Fruit fly (Drosophila melanogaster) whole organism, embryonic: ENCODE measurements around the gene CG32074.
A peak's percentile ranks its signal among the peaks of the same experiment; 100 is the strongest.

Source experiments
- B-H2 ChIP-seq: fragments of 200-800 bp; sonication (Bioruptor generic); optimal IDR thresholded peaks from 2 replicates; lab custom pipeline; 2018; ENCODE audit warnings: missing biosample characterization, mild to moderate bottlenecking, missing genetic modification characterization
- CG10979 ChIP-seq: fragments of 200-800 bp; sonication (Bioruptor generic); optimal IDR thresholded peaks from 2 replicates; lab custom pipeline; 2018; ENCODE audit warnings: missing biosample characterization, mild to moderate bottlenecking, missing genetic modification characterization, moderate library complexity
- CG11695 ChIP-seq: fragments of 200-800 bp; sonication (Bioruptor generic); IDR thresholded peaks from 3 replicates; pipeline ENCODE4 v1.3.6; 2022; ENCODE audit warnings: missing biosample characterization, missing genetic modification characterization
- CG12236 ChIP-seq: fragments of 200-800 bp; sonication (Bioruptor generic); optimal IDR thresholded peaks from 2 replicates; lab custom pipeline; 2016; ENCODE audit warnings: missing biosample characterization, missing genetic modification characterization
- CG14050 ChIP-seq: fragments of 200-800 bp; sonication (Bioruptor generic); IDR thresholded peaks from 3 replicates; pipeline ENCODE4 v1.3.6; 2022; ENCODE audit warnings: missing biosample characterization, missing genetic modification characterization
- CG16815 ChIP-seq: fragments of 200-800 bp; sonication (Bioruptor generic); optimal IDR thresholded peaks from 3 replicates; lab custom pipeline; 2017; ENCODE audit warnings: missing biosample characterization, mild to moderate bottlenecking, missing genetic modification characterization
- CG16863 ChIP-seq: fragments of 200-800 bp; sonication (Bioruptor generic); optimal IDR thresholded peaks from 3 replicates; lab custom pipeline; 2016; ENCODE audit warnings: missing biosample characterization, missing genetic modification characterization
- CG17802 ChIP-seq: fragments of 200-800 bp; sonication (Bioruptor generic); optimal IDR thresholded peaks from 2 replicates; lab custom pipeline; 2018; ENCODE audit warnings: missing biosample characterization, mild to moderate bottlenecking, missing genetic modification characterization, moderate library complexity
- CG1792 ChIP-seq: fragments of 200-800 bp; sonication (Bioruptor generic); optimal IDR thresholded peaks from 2 replicates; lab custom pipeline; 2016; ENCODE audit warnings: missing biosample characterization, missing genetic modification characterization
- CG18262 ChIP-seq: fragments of 200-800 bp; optimal IDR thresholded peaks from 3 replicates; lab custom pipeline; 2019; ENCODE audit warnings: missing biosample characterization, mild to moderate bottlenecking, missing genetic modification characterization, moderate library complexity
- CG2199 ChIP-seq: fragments of 200-800 bp; sonication (Bioruptor generic); IDR thresholded peaks from 3 replicates; pipeline ENCODE4 v1.3.6; 2022; ENCODE audit warnings: missing biosample characterization, missing genetic modification characterization
- CG2202 ChIP-seq: fragments of 200-800 bp; sonication (Bioruptor generic); optimal IDR thresholded peaks from 2 replicates; lab custom pipeline; 2018; ENCODE audit warnings: missing biosample characterization, mild to moderate bottlenecking, missing genetic modification characterization
- CG4328 ChIP-seq: fragments of 200-800 bp; sonication (Bioruptor generic); optimal IDR thresholded peaks from 3 replicates; lab custom pipeline; 2017; ENCODE audit warnings: missing biosample characterization, missing genetic modification reagents, missing genetic modification characterization
- CG4707 ChIP-seq: fragments of 200-800 bp; sonication (Bioruptor generic); optimal IDR thresholded peaks from 2 replicates; lab custom pipeline; 2018; ENCODE audit warnings: missing biosample characterization, mild to moderate bottlenecking, missing genetic modification characterization, moderate library complexity
- CG4820 ChIP-seq: fragments of 200-800 bp; sonication (Bioruptor generic); optimal IDR thresholded peaks from 3 replicates; lab custom pipeline; 2016; ENCODE audit warnings: missing biosample characterization, missing genetic modification characterization
- CG5953 ChIP-seq: fragments of 200-800 bp; sonication (Bioruptor generic); IDR thresholded peaks from 2 replicates; pipeline ENCODE4 v1.3.6; 2022; ENCODE audit warnings: missing biosample characterization, missing genetic modification characterization
- CG7745 ChIP-seq: fragments of 200-800 bp; sonication (Bioruptor generic); optimal IDR thresholded peaks from 2 replicates; lab custom pipeline; 2018; ENCODE audit warnings: missing biosample characterization, mild to moderate bottlenecking, missing genetic modification characterization, moderate library complexity
- CG7963 ChIP-seq: fragments of 200-800 bp; sonication (Bioruptor generic); IDR thresholded peaks from 3 replicates; pipeline ENCODE4 v1.3.6; 2022; ENCODE audit warnings: missing biosample characterization, missing genetic modification characterization; ENCODE audit not compliant: partially characterized antibody
- CG8388 ChIP-seq: fragments of 200-800 bp; sonication (Bioruptor generic); optimal IDR thresholded peaks from 2 replicates; lab custom pipeline; 2019; ENCODE audit warnings: missing biosample characterization, mild to moderate bottlenecking, missing genetic modification characterization, moderate library complexity
- CG8478 ChIP-seq: fragments of >200 bp; optimal IDR thresholded peaks from 2 replicates; lab custom pipeline; 2018
- CG9932 ChIP-seq: fragments of 200-800 bp; sonication (Bioruptor generic); IDR thresholded peaks from 2 replicates; pipeline ENCODE4 v1.3.6; 2022; ENCODE audit warnings: missing biosample characterization, missing genetic modification characterization
- Drgx ChIP-seq: fragments of 200-800 bp; sonication (Bioruptor generic); IDR thresholded peaks from 2 replicates; pipeline ENCODE4 v1.3.6; 2022; ENCODE audit warnings: missing biosample characterization, missing genetic modification characterization
- Gug ChIP-seq: fragments of 200-800 bp; sonication (Bioruptor generic); IDR thresholded peaks from 4 replicates; pipeline ENCODE4 v1.3.6; 2022; ENCODE audit warnings: missing biosample characterization, missing genetic modification characterization
- HHEX ChIP-seq: fragments of 200-800 bp; sonication (Bioruptor generic); optimal IDR thresholded peaks from 3 replicates; lab custom pipeline; 2017; ENCODE audit warnings: missing biosample characterization, mild to moderate bottlenecking, missing genetic modification characterization, missing genetic modification reagents
- Kr ChIP-seq: fragments of 200-800 bp; sonication (Bioruptor generic); optimal IDR thresholded peaks from 2 replicates; lab custom pipeline; 2017; ENCODE audit warnings: missing biosample characterization, mild to moderate bottlenecking, missing genetic modification characterization
- Myb ChIP-seq: fragments of 200-800 bp; sonication (Bioruptor generic); optimal IDR thresholded peaks from 2 replicates; lab custom pipeline; 2016; ENCODE audit warnings: missing biosample characterization, missing genetic modification characterization
- NfI ChIP-seq: fragments of 200-800 bp; sonication (Bioruptor generic); optimal IDR thresholded peaks from 3 replicates; lab custom pipeline; 2018; ENCODE audit warnings: missing biosample characterization, mild to moderate bottlenecking, missing genetic modification characterization, moderate library complexity
- Sox100B ChIP-seq: fragments of 200-800 bp; sonication (Bioruptor generic); optimal IDR thresholded peaks from 3 replicates; lab custom pipeline; 2018; ENCODE audit warnings: missing biosample characterization, mild to moderate bottlenecking, missing genetic modification characterization
- Sox102F ChIP-seq: fragments of 200-800 bp; sonication (Bioruptor generic); optimal IDR thresholded peaks from 2 replicates; lab custom pipeline; 2018; ENCODE audit warnings: missing biosample characterization, mild to moderate bottlenecking, missing genetic modification characterization, moderate library complexity
- Spps ChIP-seq: fragments of 200-800 bp; sonication (Bioruptor generic); optimal IDR thresholded peaks from 2 replicates; lab custom pipeline; 2018; ENCODE audit warnings: missing biosample characterization, mild to moderate bottlenecking, missing genetic modification characterization
- abd-A ChIP-seq: fragments of 200-800 bp; sonication (Bioruptor generic); optimal IDR thresholded peaks from 3 replicates; lab custom pipeline; 2019; ENCODE audit warnings: missing biosample characterization, mild to moderate bottlenecking, missing genetic modification characterization, moderate library complexity
- amos ChIP-seq: fragments of 200-800 bp; sonication (Bioruptor generic); IDR thresholded peaks from 2 replicates; pipeline ENCODE4 v1.3.6; 2022; ENCODE audit warnings: missing biosample characterization, missing genetic modification characterization; ENCODE audit not compliant: partially characterized antibody
- ara ChIP-seq: fragments of 200-800 bp; sonication (Bioruptor generic); IDR thresholded peaks from 2 replicates; pipeline ENCODE4 v1.3.6; 2022; ENCODE audit warnings: missing biosample characterization, missing genetic modification characterization
- dysf ChIP-seq: fragments of 200-800 bp; sonication (Bioruptor generic); IDR thresholded peaks from 3 replicates; pipeline ENCODE4 v1.3.6; 2022; ENCODE audit warnings: missing biosample characterization, missing genetic modification characterization
- ems ChIP-seq: fragments of 200-800 bp; sonication (Bioruptor generic); optimal IDR thresholded peaks from 3 replicates; lab custom pipeline; 2016; ENCODE audit warnings: missing biosample characterization, missing genetic modification characterization
- gt ChIP-seq: fragments of 200-800 bp; sonication (Bioruptor generic); IDR thresholded peaks from 2 replicates; pipeline ENCODE4 v1.3.6; 2022; ENCODE audit warnings: missing biosample characterization, missing genetic modification characterization
- h ChIP-seq: fragments of >200 bp; optimal IDR thresholded peaks from 2 replicates; lab custom pipeline; 2017
- kni ChIP-seq: fragments of 200-800 bp; sonication (Bioruptor generic); optimal IDR thresholded peaks from 3 replicates; lab custom pipeline; 2017; ENCODE audit warnings: mild to moderate bottlenecking, missing biosample characterization, missing genetic modification reagents, missing genetic modification characterization
- nom ChIP-seq: fragments of 200-800 bp; sonication (Bioruptor generic); optimal IDR thresholded peaks from 2 replicates; lab custom pipeline; 2017; ENCODE audit warnings: missing biosample characterization, missing genetic modification characterization, mild to moderate bottlenecking, moderate library complexity, missing genetic modification reagents
- oc ChIP-seq: fragments of 200-800 bp; sonication (Bioruptor generic); optimal IDR thresholded peaks from 2 replicates; lab custom pipeline; 2018; ENCODE audit warnings: missing biosample characterization, mild to moderate bottlenecking, missing genetic modification characterization, moderate library complexity
- pan ChIP-seq, 4 experiments: fragments of >200 bp in 3 of 4; fragments of 200-800 bp in 1 of 4; sonication (Bioruptor generic) in 1 of 4; optimal IDR thresholded peaks in 3 of 4; IDR thresholded peaks in 1 of 4; 2 replicates each; pipeline versions ENCODE4 v1.3.6 to Lab custom; 2017 to 2022; ENCODE audit warnings: missing biosample characterization in 2 of 4, missing genetic modification characterization in 2 of 4, mixed read lengths in 1 of 4
- pros ChIP-seq: fragments of 200-800 bp; sonication (Bioruptor generic); optimal IDR thresholded peaks from 3 replicates; lab custom pipeline; 2019; ENCODE audit warnings: missing biosample characterization, mild to moderate bottlenecking, missing genetic modification characterization, moderate library complexity
- ranshi ChIP-seq: fragments of 200-800 bp; sonication (Bioruptor generic); IDR thresholded peaks from 2 replicates; pipeline ENCODE4 v1.3.6; 2022; ENCODE audit warnings: missing biosample characterization, missing genetic modification characterization
- sens ChIP-seq: fragments of 200-800 bp; sonication (Bioruptor generic); peaks from one replicate; lab custom pipeline; 2016; ENCODE audit warnings: missing biosample characterization, missing genetic modification characterization
- seq ChIP-seq: fragments of 200-800 bp; sonication (Bioruptor generic); IDR thresholded peaks from 2 replicates; pipeline ENCODE4 v1.3.6; 2022; ENCODE audit warnings: missing biosample characterization, missing genetic modification characterization
- sim ChIP-seq: fragments of 200-800 bp; sonication (Bioruptor generic); IDR thresholded peaks from 2 replicates; pipeline ENCODE4 v1.3.6; 2022; ENCODE audit warnings: missing biosample characterization, missing genetic modification characterization
- tin ChIP-seq: fragments of 200-800 bp; sonication (Bioruptor generic); optimal IDR thresholded peaks from 3 replicates; lab custom pipeline; 2016; ENCODE audit warnings: missing biosample characterization, missing genetic modification characterization
- vvl ChIP-seq: fragments of 200-800 bp; sonication (Bioruptor generic); IDR thresholded peaks from 2 replicates; pipeline ENCODE4 v1.3.6; 2022; ENCODE audit warnings: missing biosample characterization, missing genetic modification characterization
- zfh1 ChIP-seq: fragments of 200-800 bp; sonication (Bioruptor generic); IDR thresholded peaks from 3 replicates; pipeline ENCODE4 v1.3.6; 2022; ENCODE audit warnings: missing biosample characterization, missing genetic modification characterization

Gene CG32074

DNA sequence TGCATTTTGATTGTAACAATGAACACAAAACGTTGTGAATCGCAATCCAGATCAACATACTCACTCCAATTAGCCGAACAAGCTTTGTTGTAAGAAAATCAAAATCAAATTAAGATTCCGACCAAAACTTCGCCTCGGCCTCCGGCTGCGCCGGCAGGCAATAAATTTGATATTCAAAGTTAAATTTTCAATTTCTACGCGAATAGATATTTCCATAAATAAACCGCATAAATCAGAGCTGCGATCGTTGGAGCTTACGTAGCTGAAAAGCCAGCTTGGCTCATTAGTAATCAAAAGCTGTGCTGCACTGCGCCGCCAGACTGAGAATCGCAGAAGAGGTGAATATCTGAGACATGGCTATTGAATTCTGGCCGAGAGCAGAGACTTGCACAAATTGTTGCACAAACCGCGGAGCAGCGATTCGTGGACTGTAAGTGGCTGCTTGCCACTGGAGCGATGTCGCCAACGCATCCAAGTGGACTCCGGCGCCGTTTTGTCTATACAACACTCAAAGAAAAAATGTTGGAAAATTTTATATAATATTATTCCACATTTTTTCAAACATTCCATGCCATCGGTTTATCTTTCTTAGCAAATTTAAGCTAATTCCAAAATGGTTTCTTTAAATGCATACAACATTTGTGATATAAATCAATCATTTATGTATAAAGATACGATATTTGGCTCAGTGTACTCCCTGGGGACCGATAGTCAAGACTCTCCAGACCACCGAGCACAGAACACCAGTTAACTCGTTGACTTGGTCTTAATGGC, 16.5 kb upstream of the CG32074 start (continued):
- TF ChIP-seq oc (tag; lab: Kevin White, UChicago) (peak; percentile 1), vvl (peak; percentile 87), CG16863 (GFP tag; lab: Kevin White, UChicago) (peak; percentile 23), Sox100B (GFP tag; lab: Kevin White, UChicago) (peak; percentile 63), seq (GFP tag; lab: Robert Waterston, UW) (0 out of 2 replicates have a peak, but pooled peaks have one; percentile 9), ems (GFP tag; lab: Kevin White, UChicago) (peak; percentile 3), dysf (peak; percentile 70), ara (GFP tag; lab: Robert Waterston, UW) (peak; percentile 56; the same call in 1 of the 2 replicates), CG14050 (GFP tag; lab: Robert Waterston, UW) (no peak), CG7963 (GFP tag; lab: Robert Waterston, UW) (no peak), NfI (GFP tag; lab: Kevin White, UChicago) (peak; percentile 20), CG18262 (tag; lab: Kevin White, UChicago) (peak; percentile 70), kni (GFP tag; lab: Kevin White, UChicago) (no peak), HHEX (peak; percentile 35), pan (optimal IDR thresholded peaks at IDR 0.05; lab: Kevin White, UChicago) (no peak), pan (GFP tag; optimal IDR thresholded peaks at IDR 0.05 in 1 of 2, IDR thresholded peaks at IDR 0.05 in 1 of 2) (peak in 1 of 2 experiments; percentile 52), CG8478 (no peak), CG12236 (GFP tag; lab: Kevin White, UChicago) (no peak), CG9932 (GFP tag; lab: Robert Waterston, UW) (no peak), Myb (GFP tag; lab: Kevin White, UChicago) (no peak), CG1792 (GFP tag; lab: Kevin White, UChicago) (no peak), Drgx (peak; percentile 74), zfh1 (peak; percentile 53; the same call in 1 of the 3 replicates), CG7745 (tag; lab: Kevin White, UChicago) (no peak), sim (GFP tag; lab: Robert Waterston, UW) (no peak), ranshi (0 out of 2 replicates have a peak, but pooled peaks have one; percentile 35), Sox102F (GFP tag; lab: Kevin White, UChicago) (peak; percentile 67), gt (GFP tag; lab: Robert Waterston, UW) (no peak), CG11695 (GFP tag; lab: Robert Waterston, UW) (peak; percentile 57; the same call in 2 of the 3 replicates), pros (GFP tag; lab: Kevin White, UChicago) (peak; percentile 26), CG2199 (GFP tag; lab: Robert Waterston, UW) (no peak), CG4820 (peak; percentile 41), amos (no peak), CG8388 (GFP tag; lab: Kevin White, UChicago) (peak; percentile 55), h (no peak), CG4328 (GFP tag; lab: Kevin White, UChicago) (no peak), sens (GFP tag; lab: Kevin White, UChicago) (peak; percentile 87), tin (peak; percentile 25), CG17802 (tag; lab: Kevin White, UChicago) (peak; percentile 17), nom (peak; percentile 71), CG16815 (GFP tag; lab: Kevin White, UChicago) (peak; percentile 8), CG4707 (GFP tag; lab: Kevin White, UChicago) (peak; percentile 38), CG5953 (GFP tag; lab: Robert Waterston, UW) (no peak), CG2202 (tag; lab: Kevin White, UChicago) (peak; percentile 9), Spps (peak; percentile 22), CG10979 (tag; lab: Kevin White, UChicago) (peak; percentile 81), Kr (GFP tag; lab: Kevin White, UChicago) (no peak), Gug (no peak), B-H2 (no peak), abd-A (peak; percentile 66)
